Fruit fly (Drosophila melanogaster) whole organism, embryonic: ENCODE data around the gene CG10674.

Source experiments
- Ada2b ChIP-seq: fragments of 200-800 bp; sonication (Bioruptor generic); IDR thresholded peaks from 2 replicates; pipeline ENCODE4 v1.3.6; 2022; ENCODE audit warnings: missing biosample characterization, missing genetic modification characterization
- CG1233 ChIP-seq: fragments of 200-800 bp; sonication (Bioruptor generic); optimal IDR thresholded peaks from 4 replicates; lab custom pipeline; 2018; ENCODE audit warnings: missing biosample characterization, mild to moderate bottlenecking, missing genetic modification characterization
- CG17829 ChIP-seq: fragments of 200-800 bp; optimal IDR thresholded peaks from 2 replicates; lab custom pipeline; 2019; ENCODE audit warnings: missing biosample characterization, mild to moderate bottlenecking, missing genetic modification characterization, moderate library complexity
- CG31388 ChIP-seq: fragments of 200-800 bp; sonication (Bioruptor generic); optimal IDR thresholded peaks from 2 replicates; lab custom pipeline; 2016; ENCODE audit warnings: missing biosample characterization, missing genetic modification characterization
- CG32532 ChIP-seq: fragments of 200-800 bp; sonication (Bioruptor generic); IDR thresholded peaks from 2 replicates; pipeline ENCODE4 v1.3.6; 2022; ENCODE audit warnings: missing biosample characterization, missing genetic modification characterization
- Lim3 ChIP-seq: fragments of 200-800 bp; sonication (Bioruptor generic); IDR thresholded peaks from 2 replicates; pipeline ENCODE4 v1.3.6; 2022; ENCODE audit warnings: missing biosample characterization, missing genetic modification characterization
- Med ChIP-seq: fragments of 200-800 bp; sonication (Bioruptor generic); peaks from one replicate; lab custom pipeline; 2016; ENCODE audit warnings: missing biosample characterization, missing genetic modification characterization, mild to moderate bottlenecking, inconsistent platforms, moderate library complexity
- dysf ChIP-seq: fragments of 200-800 bp; sonication (Bioruptor generic); IDR thresholded peaks from 3 replicates; pipeline ENCODE4 v1.3.6; 2022; ENCODE audit warnings: missing biosample characterization, missing genetic modification characterization
- mirr ChIP-seq: fragments of 200-800 bp; sonication (Bioruptor generic); optimal IDR thresholded peaks from 3 replicates; lab custom pipeline; 2018; ENCODE audit warnings: missing biosample characterization, mild to moderate bottlenecking, missing genetic modification characterization

DNA sequence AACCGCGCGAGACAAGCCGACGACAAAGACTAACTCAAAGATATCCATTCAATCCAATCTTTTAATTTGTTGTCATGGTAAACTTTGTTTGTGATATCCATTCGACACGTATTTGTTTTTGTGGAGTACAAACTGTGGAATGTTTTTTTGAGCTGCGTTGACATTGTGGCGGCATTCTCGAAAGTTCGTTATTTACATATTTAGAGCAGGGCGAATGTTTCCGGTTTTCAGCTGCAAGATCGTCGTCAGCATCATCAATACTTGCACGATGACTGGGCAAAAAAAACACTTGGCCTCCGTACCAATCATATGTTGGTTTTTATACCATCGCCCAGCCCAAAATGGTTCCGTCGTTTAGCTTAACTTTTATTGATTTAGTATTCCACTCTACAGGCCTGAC is 5.6 kb downstream of the CG10674 start:
- TF ChIP-seq CG32532 (no peak), Ada2b (no peak), Lim3 (no peak), CG31388 (GFP tag; lab: Kevin White, UChicago) (no peak), CG17829 (no peak), dysf (GFP tag; lab: Robert Waterston, UW) (no peak), Med (GFP tag; lab: Kevin White, UChicago) (no peak), mirr (GFP tag; lab: Kevin White, UChicago) (no peak), CG1233 (GFP tag; lab: Kevin White, UChicago) (no peak)
